Worm (Caenorhabditis elegans) whole organism, late embryonic: ENCODE results near the gene Y104H12D.2.

ENCODE experiments used
- F13H6.1 ChIP-seq: sonication (generic microtip); optimal IDR thresholded peaks from 2 replicates; lab custom pipeline; 2016; ENCODE audit warnings: missing genetic modification characterization, missing compliant biosample characterization
- K02D7.2 ChIP-seq: sonication (generic microtip); optimal IDR thresholded peaks from 2 replicates; lab custom pipeline; 2017; ENCODE audit warnings: mild to moderate bottlenecking, missing genetic modification characterization, missing compliant biosample characterization
- T23F11.4 ChIP-seq: fragments of 200-800 bp; sonication (Bioruptor generic); optimal IDR thresholded peaks from 2 replicates; lab custom pipeline; 2018; ENCODE audit warnings: mild to moderate bottlenecking, missing genetic modification characterization, missing compliant biosample characterization
- ahr-1 ChIP-seq: sonication (generic microtip); optimal IDR thresholded peaks from 2 replicates; lab custom pipeline; 2016; ENCODE audit warnings: missing genetic modification characterization, missing compliant biosample characterization
- ceh-14 ChIP-seq: sonication (generic microtip); optimal IDR thresholded peaks from 2 replicates; lab custom pipeline; 2016; ENCODE audit warnings: missing genotype, missing genetic modification characterization, missing compliant biosample characterization
- ceh-18 ChIP-seq: sonication (generic microtip); optimal IDR thresholded peaks from 2 replicates; lab custom pipeline; 2016; ENCODE audit warnings: missing genetic modification characterization, missing compliant biosample characterization
- ceh-19 ChIP-seq: fragments of 200-800 bp; sonication (Bioruptor generic); optimal IDR thresholded peaks from 2 replicates; lab custom pipeline; 2018; ENCODE audit warnings: mild to moderate bottlenecking, missing genetic modification characterization, missing compliant biosample characterization
- ceh-2 ChIP-seq: sonication (generic microtip); optimal IDR thresholded peaks from 2 replicates; lab custom pipeline; 2016; ENCODE audit warnings: missing genotype, missing genetic modification characterization, missing compliant biosample characterization
- ceh-22 ChIP-seq: sonication (generic microtip); optimal IDR thresholded peaks from 2 replicates; lab custom pipeline; 2017; ENCODE audit warnings: missing biosample characterization, missing genetic modification characterization
- ceh-24 ChIP-seq: sonication (generic microtip); optimal IDR thresholded peaks from 2 replicates; lab custom pipeline; 2016; ENCODE audit warnings: mild to moderate bottlenecking, missing genetic modification characterization, missing compliant biosample characterization
- ceh-34 ChIP-seq: sonication (generic microtip); optimal IDR thresholded peaks from 2 replicates; lab custom pipeline; 2016; ENCODE audit warnings: mild to moderate bottlenecking, missing genetic modification characterization, missing compliant biosample characterization
- ceh-45 ChIP-seq: fragments of 200-800 bp; sonication (Bioruptor generic); IDR thresholded peaks from 2 replicates; pipeline ENCODE4 v1.3.6; 2022; ENCODE audit warnings: missing genetic modification reagents, missing genetic modification characterization, missing compliant biosample characterization
- ceh-48 ChIP-seq: sonication (generic microtip); optimal IDR thresholded peaks from 2 replicates; lab custom pipeline; 2016; ENCODE audit warnings: missing genetic modification characterization, inconsistent platforms, missing compliant biosample characterization
- ceh-9 ChIP-seq: sonication (generic microtip); optimal IDR thresholded peaks from 2 replicates; lab custom pipeline; 2016; ENCODE audit warnings: mild to moderate bottlenecking, missing genetic modification characterization, inconsistent platforms, missing compliant biosample characterization
- che-1 ChIP-seq: sonication (generic microtip); optimal IDR thresholded peaks from 2 replicates; lab custom pipeline; 2016; ENCODE audit warnings: mild to moderate bottlenecking, missing genetic modification characterization, missing compliant biosample characterization
- dve-1 ChIP-seq: sonication (generic microtip); optimal IDR thresholded peaks from 2 replicates; lab custom pipeline; 2017; ENCODE audit warnings: antibody characterized with exemption, mild to moderate bottlenecking, missing genetic modification characterization, missing compliant biosample characterization
- elt-4 ChIP-seq: sonication (generic microtip); optimal IDR thresholded peaks from 2 replicates; lab custom pipeline; 2016; ENCODE audit warnings: missing genetic modification characterization, missing compliant biosample characterization
- ets-4 ChIP-seq: sonication (generic microtip); optimal IDR thresholded peaks from 2 replicates; lab custom pipeline; 2016; ENCODE audit warnings: missing genetic modification characterization, missing compliant biosample characterization
- eyg-1 ChIP-seq: sonication (generic microtip); optimal IDR thresholded peaks from 2 replicates; lab custom pipeline; 2016; ENCODE audit warnings: missing genotype, missing genetic modification characterization, missing compliant biosample characterization
- fax-1 ChIP-seq: sonication (generic microtip); optimal IDR thresholded peaks from 2 replicates; lab custom pipeline; 2016; ENCODE audit warnings: missing genotype, missing genetic modification characterization, missing compliant biosample characterization
- fkh-10 ChIP-seq: fragments of 150-350 bp; optimal IDR thresholded peaks from 2 replicates; lab custom pipeline; 2014; ENCODE audit warnings: missing biosample characterization, missing genetic modification reagents, missing genetic modification characterization
- lim-6 ChIP-seq: sonication (generic microtip); optimal IDR thresholded peaks from 2 replicates; lab custom pipeline; 2016; ENCODE audit warnings: missing genetic modification characterization, missing compliant biosample characterization
- madf-2 ChIP-seq: sonication (generic microtip); optimal IDR thresholded peaks from 2 replicates; lab custom pipeline; 2017; ENCODE audit warnings: missing genetic modification characterization, missing compliant biosample characterization
- nfya-1 ChIP-seq: sonication (generic microtip); optimal IDR thresholded peaks from 2 replicates; lab custom pipeline; 2017; ENCODE audit warnings: missing genetic modification characterization, mild to moderate bottlenecking, missing compliant biosample characterization, antibody characterized with exemption, moderate library complexity
- odd-2 ChIP-seq: sonication (generic microtip); optimal IDR thresholded peaks from 2 replicates; lab custom pipeline; 2017; ENCODE audit warnings: antibody characterized with exemption, mild to moderate bottlenecking, missing genetic modification characterization, missing compliant biosample characterization
- pat-9 ChIP-seq: fragments of 200-800 bp; sonication (Bioruptor generic); optimal IDR thresholded peaks from 2 replicates; lab custom pipeline; 2018; ENCODE audit warnings: mild to moderate bottlenecking, missing genetic modification characterization, moderate library complexity, missing compliant biosample characterization
- pax-1 ChIP-seq: fragments of 150-350 bp; optimal IDR thresholded peaks from 2 replicates; lab custom pipeline; 2014; ENCODE audit warnings: missing biosample characterization, missing genetic modification characterization
- pha-2 ChIP-seq: sonication (generic microtip); optimal IDR thresholded peaks from 2 replicates; lab custom pipeline; 2017; ENCODE audit warnings: mild to moderate bottlenecking, missing genetic modification characterization, missing compliant biosample characterization
- pros-1 ChIP-seq: fragments of 150-350 bp; optimal IDR thresholded peaks from 2 replicates; lab custom pipeline; 2014; ENCODE audit warnings: missing biosample characterization, missing genetic modification reagents, missing genetic modification characterization
- ref-2 ChIP-seq: sonication (generic microtip); optimal IDR thresholded peaks from 2 replicates; lab custom pipeline; 2016; ENCODE audit warnings: missing genetic modification characterization, missing compliant biosample characterization
- rnt-1 ChIP-seq: sonication (generic microtip); optimal IDR thresholded peaks from 2 replicates; lab custom pipeline; 2016; ENCODE audit warnings: missing genetic modification characterization, missing compliant biosample characterization
- sdc-2 ChIP-seq: sonication (generic microtip); optimal IDR thresholded peaks from 2 replicates; lab custom pipeline; 2016; ENCODE audit warnings: missing genotype, missing genetic modification characterization, missing compliant biosample characterization
- sox-2 ChIP-seq: fragments of 200-800 bp; sonication (Bioruptor generic); IDR thresholded peaks from 2 replicates; pipeline ENCODE4 v1.3.6; 2022; ENCODE audit warnings: missing genetic modification reagents, missing genetic modification characterization, missing compliant biosample characterization
- tbx-2 ChIP-seq: sonication (generic microtip); optimal IDR thresholded peaks from 2 replicates; lab custom pipeline; 2016; ENCODE audit warnings: missing genetic modification characterization, missing compliant biosample characterization
- tbx-7 ChIP-seq: sonication (generic microtip); optimal IDR thresholded peaks from 2 replicates; lab custom pipeline; 2016; ENCODE audit warnings: missing genotype, missing genetic modification characterization, missing compliant biosample characterization
- ttx-3 ChIP-seq: sonication (generic microtip); optimal IDR thresholded peaks from 2 replicates; lab custom pipeline; 2016; ENCODE audit warnings: missing genetic modification reagents, missing genetic modification characterization, missing compliant biosample characterization
- unc-3 ChIP-seq, 2 experiments: fragments of 200-800 bp in 1 of 2; sonication (Bioruptor generic) in 1 of 2; sonication (generic microtip) in 1 of 2; conservative IDR thresholded peaks in 1 of 2; optimal IDR thresholded peaks in 1 of 2; 2 replicates each; pipeline versions ENCODE4 v1.3.6 to Lab custom; 2016 to 2022; ENCODE audit warnings: missing compliant biosample characterization in 2 of 2, missing genetic modification characterization in 2 of 2, missing genetic modification reagents in 1 of 2
- unc-42 ChIP-seq: sonication (generic microtip); optimal IDR thresholded peaks from 2 replicates; lab custom pipeline; 2016; ENCODE audit warnings: missing genotype, missing genetic modification characterization, missing compliant biosample characterization
- unc-55 ChIP-seq: sonication (generic microtip); optimal IDR thresholded peaks from 2 replicates; lab custom pipeline; 2017; ENCODE audit warnings: missing biosample characterization, missing genetic modification reagents, missing genetic modification characterization
- unc-86 ChIP-seq: sonication (generic microtip); optimal IDR thresholded peaks from 2 replicates; lab custom pipeline; 2016; ENCODE audit warnings: missing genetic modification characterization, missing compliant biosample characterization
- zip-5 ChIP-seq: sonication (generic microtip); optimal IDR thresholded peaks from 2 replicates; lab custom pipeline; 2016; ENCODE audit warnings: missing genetic modification characterization, missing compliant biosample characterization
- ztf-16 ChIP-seq: sonication (generic microtip); optimal IDR thresholded peaks from 2 replicates; lab custom pipeline; 2017; ENCODE audit warnings: missing genetic modification characterization, missing compliant biosample characterization

Y104H12D.2 gene

DNA sequence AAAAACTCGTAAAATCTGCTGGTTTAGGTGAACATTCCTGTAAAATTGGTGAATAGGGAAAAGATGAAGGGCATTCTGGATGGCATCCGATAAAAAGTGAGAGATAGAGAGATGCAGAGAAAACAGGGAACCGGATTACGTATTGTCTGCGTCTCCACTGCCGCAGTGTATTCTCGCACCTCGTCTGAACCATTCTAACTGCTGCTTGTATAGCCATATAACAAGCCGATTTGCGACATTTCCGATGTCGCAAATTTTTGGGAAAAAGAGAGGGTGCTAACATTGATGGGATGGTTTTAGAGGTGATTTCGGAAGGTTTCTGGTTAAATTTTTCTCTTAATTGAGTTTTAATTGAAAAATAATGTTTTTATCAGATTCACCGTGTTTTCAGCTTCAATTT is 43.3 kb downstream of the Y104H12D.2 start, which contains the start of gene W09G12.10:
W09G12.10 (minus strand) TSS at position 121 of the 400 bp plus-strand sequence.
- TF ChIP-seq sox-2 (GFP tag; lab: Robert Waterston, UW) (no peak), ceh-22 (tag; lab: Kevin White, UChicago) (no peak), zip-5 (tag; lab: Kevin White, UChicago) (no peak), ref-2 (no peak), odd-2 (tag; lab: Kevin White, UChicago) (no peak), fkh-10 (GFP tag; lab: Kevin White, UChicago) (no peak), pax-1 (no peak), rnt-1 (tag; lab: Kevin White, UChicago) (no peak), lim-6 (tag; lab: Kevin White, UChicago) (no peak), ceh-34 (no peak)

DNA sequence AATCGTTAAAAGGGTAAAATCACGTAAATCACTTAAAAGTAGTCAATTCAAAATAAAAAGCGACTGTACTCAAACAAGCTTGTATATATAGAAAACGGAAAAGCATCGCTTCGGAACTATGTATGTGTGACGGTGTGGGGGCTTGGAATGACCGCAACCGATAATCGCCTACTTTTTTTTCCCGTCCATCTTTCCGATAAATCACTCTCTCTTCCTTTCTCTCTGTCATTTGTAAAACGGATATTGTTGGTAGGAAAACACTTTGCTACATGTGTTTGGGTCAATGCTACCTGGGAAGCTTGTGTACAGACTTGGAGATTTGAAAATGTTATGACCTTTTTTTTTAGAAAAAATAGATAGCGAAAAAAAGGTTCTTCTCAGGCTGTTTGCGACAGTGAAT is 47.0 kb downstream of the Y104H12D.2 start:
- TF ChIP-seq unc-3 (GFP tag; conservative IDR thresholded peaks at IDR 0.05; lab: Robert Waterston, UW): no peak
- TF ChIP-seq unc-3 (tag; optimal IDR thresholded peaks at IDR 0.05; lab: Kevin White, UChicago): no peak
- no peak for TF ChIP-seq F13H6.1 (tag; lab: Kevin White, UChicago)
- no peak for TF ChIP-seq rnt-1 (tag; lab: Kevin White, UChicago)
- no peak for TF ChIP-seq unc-42 (tag; lab: Kevin White, UChicago)
- no peak for TF ChIP-seq madf-2
- no peak for TF ChIP-seq ceh-24
- TF ChIP-seq pros-1 (tag; lab: Kevin White, UChicago): no peak
- TF ChIP-seq ceh-45 (GFP tag; lab: Robert Waterston, UW): no peak
- no peak for TF ChIP-seq elt-4
- no peak for TF ChIP-seq eyg-1 (tag; lab: Kevin White, UChicago)
- TF ChIP-seq T23F11.4 (GFP tag; lab: Kevin White, UChicago): no peak
- TF ChIP-seq unc-86: no peak
- no peak for TF ChIP-seq nfya-1 (tag; lab: Kevin White, UChicago)

DNA sequence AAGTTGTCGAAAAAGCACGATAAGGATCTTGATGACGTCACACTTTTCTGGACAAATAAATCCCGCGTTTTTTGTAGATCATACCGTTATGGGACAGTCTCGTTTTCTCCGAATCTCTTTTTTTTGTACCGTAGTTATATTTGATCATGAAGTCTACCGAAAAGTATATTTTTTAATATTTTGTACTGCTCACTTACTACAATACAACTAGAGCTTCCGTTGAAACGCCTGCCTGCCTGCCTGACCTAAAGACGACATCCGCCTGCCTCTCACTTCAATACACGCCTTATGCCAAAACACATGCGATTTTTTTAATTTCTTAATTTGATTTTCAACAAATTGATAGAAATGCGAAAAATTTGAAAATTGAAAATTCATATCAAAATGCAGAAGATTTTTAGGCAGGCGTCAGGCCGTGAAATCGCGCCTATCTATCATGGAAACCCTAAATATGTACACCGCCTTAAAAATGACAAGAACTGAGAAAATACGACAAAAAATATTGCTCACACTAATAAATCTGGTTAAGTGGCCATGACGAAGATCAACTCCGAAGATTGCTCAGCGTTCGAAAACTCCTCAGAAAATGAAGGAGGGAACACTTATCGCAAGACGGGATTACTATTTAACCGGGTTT is 47.9 kb downstream of the Y104H12D.2 start, which contains the start of gene W09G12.8:
W09G12.8 (plus strand) TSS at position 587 of the 637 bp plus-strand sequence.
- TF ChIP-seq F13H6.1 (tag; lab: Kevin White, UChicago): no peak
- no peak for TF ChIP-seq ceh-19 (GFP tag; lab: Kevin White, UChicago)
- no peak for TF ChIP-seq unc-55 (GFP tag; lab: Kevin White, UChicago)
- TF ChIP-seq pat-9 (tag; lab: Kevin White, UChicago): no peak
- no peak for TF ChIP-seq ets-4 (tag; lab: Kevin White, UChicago)

DNA sequence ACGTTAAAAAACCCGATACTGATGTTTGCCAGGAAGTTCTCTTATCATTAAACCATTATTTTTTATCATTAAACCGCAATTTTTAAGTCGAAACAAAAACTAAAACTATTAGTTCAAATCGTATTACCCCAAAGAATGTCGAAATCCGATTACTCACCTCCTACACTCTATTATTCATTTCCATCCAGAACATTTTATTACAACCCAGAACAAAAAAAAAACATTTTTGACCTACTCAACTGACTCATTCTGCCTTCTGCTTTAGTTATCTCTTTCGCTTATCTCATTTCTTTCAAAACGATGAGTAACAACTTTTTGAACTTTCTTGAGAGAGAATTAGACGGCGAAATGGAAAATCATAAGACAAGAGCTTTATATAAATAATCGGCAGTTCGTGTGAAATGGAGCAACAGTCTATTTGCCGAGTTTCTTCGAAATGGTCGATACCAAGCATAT is 50.9 kb downstream of the Y104H12D.2 start, which contains the start of gene W09G12.7:
W09G12.7 (plus strand) TSS at position 406 of the 456 bp plus-strand sequence.
- TF ChIP-seq ztf-16 (no peak), ceh-22 (tag; lab: Kevin White, UChicago) (no peak), eyg-1 (tag; lab: Kevin White, UChicago) (no peak)

DNA sequence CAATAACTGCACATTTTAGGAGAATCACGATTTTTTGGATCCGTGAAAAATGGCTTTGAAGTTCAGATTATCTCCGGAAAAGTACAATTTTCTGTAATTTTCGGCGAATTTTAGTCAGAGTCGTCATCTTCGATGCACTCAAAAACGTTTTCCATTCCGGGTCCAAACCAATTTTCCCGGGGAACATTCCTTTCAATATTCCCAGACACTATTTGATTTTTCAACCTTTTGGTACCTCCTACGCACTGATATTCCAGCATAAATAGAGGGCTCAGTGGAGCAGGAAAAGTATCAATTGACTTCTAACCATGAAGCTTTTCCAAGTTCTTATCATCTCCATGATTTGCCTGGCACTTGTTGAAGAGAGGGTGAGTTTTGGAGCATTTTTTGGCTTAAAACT is 53.8 kb downstream of the Y104H12D.2 start, which contains the start of gene W09G12.6:
W09G12.6 (plus strand) TSS at position 301 of the 400 bp plus-strand sequence.
- TF ChIP-seq F13H6.1 (tag; lab: Kevin White, UChicago) (no peak), tbx-7 (tag; lab: Kevin White, UChicago) (no peak), tbx-2 (tag; lab: Kevin White, UChicago) (no peak), pha-2 (no peak), ceh-9 (tag; lab: Kevin White, UChicago) (no peak), K02D7.2 (tag; lab: Kevin White, UChicago) (no peak), sdc-2 (no peak), che-1 (no peak), ceh-2 (tag; lab: Kevin White, UChicago) (no peak), ttx-3 (tag; lab: Kevin White, UChicago) (no peak), fax-1 (tag; lab: Kevin White, UChicago) (no peak), dve-1 (tag; lab: Kevin White, UChicago) (no peak), ztf-16 (no peak), ceh-22 (tag; lab: Kevin White, UChicago) (no peak), ceh-14 (tag; lab: Kevin White, UChicago) (no peak), ceh-48 (tag; lab: Kevin White, UChicago) (no peak), ahr-1 (no peak), ceh-24 (no peak), pat-9 (tag; lab: Kevin White, UChicago) (no peak), ceh-18 (tag; lab: Kevin White, UChicago) (no peak)
- TF ChIP-seq, all 69 proteins: peak for 0
